Fruit fly (Drosophila melanogaster) whole organism, embryonic: ENCODE measurements around the gene CG7069.

Experiments
- Abd-B ChIP-seq: fragments of 200-800 bp; sonication (Bioruptor generic); optimal IDR thresholded peaks from 2 replicates; lab custom pipeline; 2018; ENCODE audit warnings: missing biosample characterization, mild to moderate bottlenecking, missing genetic modification characterization, moderate library complexity
- CG30020 ChIP-seq: fragments of 200-800 bp; optimal IDR thresholded peaks from 2 replicates; lab custom pipeline; 2019; ENCODE audit warnings: missing biosample characterization, mild to moderate bottlenecking, missing genetic modification characterization, moderate library complexity
- toy ChIP-seq: fragments of 200-800 bp; sonication (Bioruptor generic); IDR thresholded peaks from 2 replicates; pipeline ENCODE4 v1.3.6; 2022; ENCODE audit warnings: missing biosample characterization, missing genetic modification characterization

- 0 out of 2 replicates have a peak, but pooled peaks have one; percentile 51 for TF ChIP-seq toy
- peak; percentile 6 for TF ChIP-seq CG30020
- no peak for TF ChIP-seq Abd-B (GFP tag; lab: Kevin White, UChicago)
Measured at dm6 chr3R:22368777-22369214, 3.8 kb upstream of the CG7069 start.
